Fruit fly (Drosophila melanogaster): ENCODE measurements around the gene CG5001.

The CG5001 gene

dm6 chr2L:1142730-1143281, 42.8 kb upstream of the CG5001 start, which contains the start of gene MFS3:
Gene MFS3 (plus strand): TSS chr2L:1143201.
- no peak for TF ChIP-seq woc (GFP tag; optimal IDR thresholded peaks at IDR 0.05)
- no peak for TF ChIP-seq N (GFP tag; optimal IDR thresholded peaks at IDR 0.05)
- no peak for TF ChIP-seq tai (GFP tag; optimal IDR thresholded peaks at IDR 0.05)
- TF ChIP-seq fru (GFP tag; optimal IDR thresholded peaks at IDR 0.05) = peak; percentile 29
- TF ChIP-seq Hnf4 (GFP tag; optimal IDR thresholded peaks at IDR 0.05) = peak; percentile 35
- peak; percentile 7 for TF ChIP-seq Dif (GFP tag; optimal IDR thresholded peaks at IDR 0.05; ENCODE audit: partially characterized antibody)
- peak; percentile 20 for TF ChIP-seq rgr (GFP tag; optimal IDR thresholded peaks at IDR 0.05)
- TF ChIP-seq CrebA (GFP tag; optimal IDR thresholded peaks at IDR 0.05; ENCODE audit: borderline replicate concordance) = no peak
- TF ChIP-seq Jra (GFP tag; optimal IDR thresholded peaks at IDR 0.05) = peak; percentile 15
- no peak for TF ChIP-seq ey (GFP tag; optimal IDR thresholded peaks at IDR 0.05)
- TF ChIP-seq jim (GFP tag; optimal IDR thresholded peaks at IDR 0.05) = peak; percentile 79
- TF ChIP-seq Hr83 (GFP tag; optimal IDR thresholded peaks at IDR 0.05; ENCODE audit: poor library complexity, severe bottlenecking) = no peak
- TF ChIP-seq lola (GFP tag; optimal IDR thresholded peaks at IDR 0.05) = no peak
- no peak for TF ChIP-seq pan (optimal IDR thresholded peaks at IDR 0.05)
- no peak for TF ChIP-seq CG32264 (GFP tag; optimal IDR thresholded peaks at IDR 0.05)
- TF ChIP-seq CG9705 (GFP tag; optimal IDR thresholded peaks at IDR 0.05) = peak; percentile 27
- no peak for TF ChIP-seq GATAd (GFP tag; optimal IDR thresholded peaks at IDR 0.05)
- no peak for TF ChIP-seq Abd-B (GFP tag; optimal IDR thresholded peaks at IDR 0.05)
- TF ChIP-seq usp (GFP tag; optimal IDR thresholded peaks at IDR 0.05) = no peak
- no peak for TF ChIP-seq sv (GFP tag; optimal IDR thresholded peaks at IDR 0.05)
- peak; percentile 44 for TF ChIP-seq Rel (GFP tag; optimal IDR thresholded peaks at IDR 0.05)
- peak; percentile 32 for TF ChIP-seq Rel (tag; optimal IDR thresholded peaks at IDR 0.05)
- TF ChIP-seq Vsx2 (GFP tag; optimal IDR thresholded peaks at IDR 0.05; ENCODE audit: partially characterized antibody) = peak; percentile 70
- peak; percentile 35 for TF ChIP-seq Sp1 (GFP tag; optimal IDR thresholded peaks at IDR 0.05)
- no peak for TF ChIP-seq dsf (GFP tag; optimal IDR thresholded peaks at IDR 0.05; ENCODE audit: borderline replicate concordance)
- no peak for TF ChIP-seq Dfd (GFP tag; optimal IDR thresholded peaks at IDR 0.05)
- TF ChIP-seq Hr78 (GFP tag; optimal IDR thresholded peaks at IDR 0.05) = no peak
- TF ChIP-seq psq (GFP tag; optimal IDR thresholded peaks at IDR 0.05) = peak; percentile 22
- peak; percentile 35 for TF ChIP-seq brk (GFP tag; optimal IDR thresholded peaks at IDR 0.05)
- no peak for TF ChIP-seq Mio (GFP tag; optimal IDR thresholded peaks at IDR 0.05)
- peak in 1 of 2 experiments; percentile 36 for TF ChIP-seq foxo (GFP tag; optimal IDR thresholded peaks at IDR 0.05)
- TF ChIP-seq Myc (optimal IDR thresholded peaks at IDR 0.05) = peak; percentile 40
- peak; percentile 42 for TF ChIP-seq h (GFP tag; optimal IDR thresholded peaks at IDR 0.05)
- TF ChIP-seq sage (GFP tag; optimal IDR thresholded peaks at IDR 0.05) = no peak
- TF ChIP-seq OdsH (GFP tag; optimal IDR thresholded peaks at IDR 0.05) = no peak
- TF ChIP-seq dl (GFP tag; optimal IDR thresholded peaks at IDR 0.05; ENCODE audit: insufficient read depth in 1 of 2, partially characterized antibody in 2 of 2) = no peak
- no peak for TF ChIP-seq dmrt93B (GFP tag; optimal IDR thresholded peaks at IDR 0.05)
- TF ChIP-seq HLH106 (tag; optimal IDR thresholded peaks at IDR 0.05) = no peak
- peak; percentile 47 for TF ChIP-seq br (GFP tag; optimal IDR thresholded peaks at IDR 0.05)

- TF ChIP-seq Dfd (GFP tag; optimal IDR thresholded peaks at IDR 0.05) (no peak), h (GFP tag; optimal IDR thresholded peaks at IDR 0.05) (no peak), br (GFP tag; optimal IDR thresholded peaks at IDR 0.05) (no peak), rgr (GFP tag; optimal IDR thresholded peaks at IDR 0.05) (no peak), Hnf4 (GFP tag; optimal IDR thresholded peaks at IDR 0.05) (no peak), Myc (optimal IDR thresholded peaks at IDR 0.05) (no peak), sage (GFP tag; optimal IDR thresholded peaks at IDR 0.05) (no peak), Mio (GFP tag; optimal IDR thresholded peaks at IDR 0.05) (no peak), Sp1 (GFP tag; optimal IDR thresholded peaks at IDR 0.05) (no peak), dmrt93B (GFP tag; optimal IDR thresholded peaks at IDR 0.05) (no peak), jim (GFP tag; optimal IDR thresholded peaks at IDR 0.05) (no peak), N (GFP tag; optimal IDR thresholded peaks at IDR 0.05) (no peak), Abd-B (GFP tag; optimal IDR thresholded peaks at IDR 0.05) (no peak), Rel (GFP tag; optimal IDR thresholded peaks at IDR 0.05) (no peak), Rel (tag; optimal IDR thresholded peaks at IDR 0.05) (no peak), CG9705 (GFP tag; optimal IDR thresholded peaks at IDR 0.05) (no peak), fru (GFP tag; optimal IDR thresholded peaks at IDR 0.05) (no peak), sv (GFP tag; optimal IDR thresholded peaks at IDR 0.05) (no peak), lola (GFP tag; optimal IDR thresholded peaks at IDR 0.05) (no peak), GATAd (GFP tag; optimal IDR thresholded peaks at IDR 0.05) (no peak), foxo (GFP tag; optimal IDR thresholded peaks at IDR 0.05) (no peak)
Observed at dm6 chr2L:1143286-1143685, 42.3 kb upstream of the CG5001 start.
